Fruit fly (Drosophila melanogaster) whole organism, adult: ENCODE measurements around the gene CG33645.
A peak's percentile ranks its signal among the peaks of the same experiment; 100 is the strongest.

Source experiments
- CG11617 ChIP-seq: fragments of 200-800 bp; sonication (Bioruptor generic); optimal IDR thresholded peaks from 2 replicates; lab custom pipeline; 2017; ENCODE audit warnings: mild to moderate bottlenecking, missing biosample characterization, missing genetic modification reagents, missing genetic modification characterization
- CG12768 ChIP-seq: fragments of 200-800 bp; sonication (Bioruptor generic); optimal IDR thresholded peaks from 2 replicates; lab custom pipeline; 2017; ENCODE audit warnings: missing biosample characterization, missing genetic modification characterization, mild to moderate bottlenecking, moderate library complexity, missing genetic modification reagents
- CG14711 ChIP-seq: fragments of 200-800 bp; sonication (Bioruptor generic); optimal IDR thresholded peaks from 2 replicates; lab custom pipeline; 2018; ENCODE audit warnings: missing biosample characterization, mild to moderate bottlenecking, missing genetic modification characterization, moderate library complexity
- CG1620 ChIP-seq: fragments of 200-800 bp; sonication (Bioruptor generic); optimal IDR thresholded peaks from 2 replicates; lab custom pipeline; 2016; ENCODE audit warnings: missing biosample characterization, missing genetic modification characterization
- CG33017 ChIP-seq: fragments of 200-800 bp; sonication (Bioruptor generic); optimal IDR thresholded peaks from 2 replicates; lab custom pipeline; 2018; ENCODE audit warnings: missing biosample characterization, mild to moderate bottlenecking, missing genetic modification characterization, moderate library complexity
- CG5204 ChIP-seq: fragments of 200-800 bp; sonication (Bioruptor generic); optimal IDR thresholded peaks from 2 replicates; lab custom pipeline; 2016; ENCODE audit warnings: missing biosample characterization, missing genetic modification characterization
- CG7045 ChIP-seq: fragments of 200-800 bp; sonication (Bioruptor generic); optimal IDR thresholded peaks from 2 replicates; lab custom pipeline; 2017; ENCODE audit warnings: missing biosample characterization, mild to moderate bottlenecking, missing genetic modification characterization
- CG7101 ChIP-seq: fragments of 200-800 bp; sonication (Bioruptor generic); optimal IDR thresholded peaks from 2 replicates; lab custom pipeline; 2018; ENCODE audit warnings: missing biosample characterization, mild to moderate bottlenecking, missing genetic modification characterization, moderate library complexity
- Clk ChIP-seq: fragments of 200-800 bp; sonication (Bioruptor generic); optimal IDR thresholded peaks from 2 replicates; lab custom pipeline; 2017; ENCODE audit warnings: missing biosample characterization, missing genetic modification characterization
- Crg-1 ChIP-seq: fragments of 200-800 bp; sonication (Bioruptor generic); optimal IDR thresholded peaks from 2 replicates; lab custom pipeline; 2016; ENCODE audit warnings: missing biosample characterization, missing genetic modification characterization
- Hr96 ChIP-seq: fragments of 200-800 bp; sonication (Bioruptor generic); optimal IDR thresholded peaks from 2 replicates; lab custom pipeline; 2016; ENCODE audit warnings: missing biosample characterization, missing genetic modification characterization
- Mnt ChIP-seq: fragments of 200-800 bp; sonication (Bioruptor generic); optimal IDR thresholded peaks from 2 replicates; lab custom pipeline; 2016; ENCODE audit warnings: missing biosample characterization, mild to moderate bottlenecking, missing genetic modification characterization
- bab1 ChIP-seq: fragments of 200-800 bp; sonication (Bioruptor generic); optimal IDR thresholded peaks from 3 replicates; lab custom pipeline; 2019; ENCODE audit warnings: missing biosample characterization, mild to moderate bottlenecking, missing genetic modification characterization, moderate library complexity
- cic ChIP-seq: fragments of 200-800 bp; sonication (Bioruptor generic); optimal IDR thresholded peaks from 2 replicates; lab custom pipeline; 2017; ENCODE audit warnings: missing biosample characterization, mild to moderate bottlenecking, missing genetic modification characterization, moderate library complexity
- cnc ChIP-seq, 2 experiments: fragments of >200 bp; optimal IDR thresholded peaks; 2 replicates each; lab custom pipeline; 2017
- kay ChIP-seq: fragments of 200-800 bp; sonication (Bioruptor generic); peaks from one replicate; lab custom pipeline; 2016; ENCODE audit warnings: missing biosample characterization, missing genetic modification characterization, borderline replicate concordance
- ovo ChIP-seq: fragments of 200-800 bp; sonication (Bioruptor generic); optimal IDR thresholded peaks from 2 replicates; lab custom pipeline; 2016; ENCODE audit warnings: missing biosample characterization, missing genetic modification characterization
- pad ChIP-seq: fragments of 200-800 bp; sonication (Bioruptor generic); optimal IDR thresholded peaks from 3 replicates; lab custom pipeline; 2017; ENCODE audit warnings: missing biosample characterization, missing genetic modification characterization, mild to moderate bottlenecking, moderate library complexity, missing genetic modification reagents
- tj ChIP-seq: fragments of 200-800 bp; sonication (Bioruptor generic); optimal IDR thresholded peaks from 3 replicates; lab custom pipeline; 2017; ENCODE audit warnings: missing biosample characterization, mild to moderate bottlenecking, missing genetic modification characterization, moderate library complexity
- toe ChIP-seq: fragments of 200-800 bp; sonication (Bioruptor generic); optimal IDR thresholded peaks from 2 replicates; lab custom pipeline; 2016; ENCODE audit warnings: missing biosample characterization, missing genetic modification characterization

Gene CG33645

dm6 chr2L:13541968-13542367 lies 9.3 kb downstream of the CG33645 start, which contains the start of gene CG16853:
CG16853 (plus strand) TSS chr2L:13542268.
- TF ChIP-seq cnc (optimal IDR thresholded peaks at IDR 0.05; lab: Kevin White, UChicago) (no peak), toe (GFP tag; lab: Kevin White, UChicago) (no peak), ovo (no peak), CG5204 (GFP tag; lab: Kevin White, UChicago) (no peak), CG12768 (GFP tag; lab: Kevin White, UChicago) (no peak), Clk (GFP tag; lab: Kevin White, UChicago) (no peak), CG7101 (no peak), Hr96 (GFP tag; lab: Kevin White, UChicago) (no peak), kay (GFP tag; lab: Kevin White, UChicago) (no peak), tj (no peak), CG7045 (GFP tag; lab: Kevin White, UChicago) (no peak), Crg-1 (GFP tag; lab: Kevin White, UChicago) (no peak), Mnt (GFP tag; lab: Kevin White, UChicago) (no peak), CG33017 (tag; lab: Kevin White, UChicago) (no peak), CG1620 (GFP tag; lab: Kevin White, UChicago) (no peak), bab1 (GFP tag; lab: Kevin White, UChicago) (no peak), cic (GFP tag; lab: Kevin White, UChicago) (no peak), CG11617 (GFP tag; lab: Kevin White, UChicago) (no peak), CG14711 (no peak)

dm6 chr2L:13542476-13542875 lies 9.9 kb downstream of the CG33645 start, which contains the start of gene CG9263:
CG9263 (minus strand) TSS chr2L:13542576.
- no peak for TF ChIP-seq Hr96 (GFP tag; lab: Kevin White, UChicago)
- TF ChIP-seq Mnt (GFP tag; lab: Kevin White, UChicago), result no peak
- TF ChIP-seq CG12768 (GFP tag; lab: Kevin White, UChicago), result no peak
- TF ChIP-seq tj, result no peak
- no peak for TF ChIP-seq pad
- TF ChIP-seq cnc (optimal IDR thresholded peaks at IDR 0.05; lab: Kevin White, UChicago), result no peak
- no peak for TF ChIP-seq Clk (GFP tag; lab: Kevin White, UChicago)
- TF ChIP-seq toe (GFP tag; lab: Kevin White, UChicago), result no peak
- no peak for TF ChIP-seq CG14711
- TF ChIP-seq ovo, result no peak
- TF ChIP-seq kay (GFP tag; lab: Kevin White, UChicago), result no peak
- TF ChIP-seq cic (GFP tag; lab: Kevin White, UChicago), result no peak
- TF ChIP-seq CG11617 (GFP tag; lab: Kevin White, UChicago), result no peak
- no peak for TF ChIP-seq CG7045 (GFP tag; lab: Kevin White, UChicago)
- no peak for TF ChIP-seq CG33017 (tag; lab: Kevin White, UChicago)
- no peak for TF ChIP-seq CG7101
- TF ChIP-seq CG1620 (GFP tag; lab: Kevin White, UChicago), result no peak

DNA sequence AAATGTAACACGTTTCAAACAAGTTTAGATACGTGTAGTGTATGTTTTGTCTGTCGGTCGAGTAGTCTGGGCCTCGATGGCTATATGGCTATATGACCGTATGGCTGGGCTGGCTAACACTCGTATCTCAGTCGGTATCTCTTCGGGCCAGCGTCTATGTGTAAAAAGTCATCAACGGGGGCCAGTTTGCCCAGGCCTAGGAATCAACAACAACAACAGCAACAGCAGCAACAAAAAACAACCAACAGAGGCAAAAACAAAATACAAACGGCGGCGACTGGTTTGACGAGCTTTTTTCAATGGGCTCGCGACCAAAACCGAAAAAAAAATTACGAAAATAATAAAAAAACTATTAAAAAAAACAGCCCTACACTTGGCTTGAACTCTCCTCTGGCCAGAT lies 13.1 kb downstream of the CG33645 start:
- TF ChIP-seq CG7101 (no peak), CG14711 (no peak), CG5204 (GFP tag; lab: Kevin White, UChicago) (no peak), Clk (GFP tag; lab: Kevin White, UChicago) (no peak), CG1620 (GFP tag; lab: Kevin White, UChicago) (no peak)

- no peak for TF ChIP-seq CG33017 (tag; lab: Kevin White, UChicago)
- TF ChIP-seq pad, result no peak
- TF ChIP-seq ovo, result no peak
- TF ChIP-seq Hr96 (GFP tag; lab: Kevin White, UChicago), result peak; percentile 58
- TF ChIP-seq CG12768 (GFP tag; lab: Kevin White, UChicago), result no peak
- TF ChIP-seq Clk (GFP tag; lab: Kevin White, UChicago), result peak; percentile 43
- no peak for TF ChIP-seq CG14711
- peak; percentile 51 for TF ChIP-seq CG7045 (GFP tag; lab: Kevin White, UChicago)
- TF ChIP-seq bab1 (GFP tag; lab: Kevin White, UChicago), result no peak
- TF ChIP-seq CG7101, result no peak
- no peak for TF ChIP-seq cnc (optimal IDR thresholded peaks at IDR 0.05; lab: Kevin White, UChicago)
- TF ChIP-seq Crg-1 (GFP tag; lab: Kevin White, UChicago), result no peak
- no peak for TF ChIP-seq tj
- TF ChIP-seq Mnt (GFP tag; lab: Kevin White, UChicago), result no peak
- TF ChIP-seq CG11617 (GFP tag; lab: Kevin White, UChicago), result no peak
- TF ChIP-seq CG5204 (GFP tag; lab: Kevin White, UChicago), result peak; percentile 55
- TF ChIP-seq toe (GFP tag; lab: Kevin White, UChicago), result peak; percentile 61
- TF ChIP-seq CG1620 (GFP tag; lab: Kevin White, UChicago), result no peak
- TF ChIP-seq cic (GFP tag; lab: Kevin White, UChicago), result no peak
- TF ChIP-seq kay (GFP tag; lab: Kevin White, UChicago), result no peak
Observed at dm6 chr2L:13547738-13548726, 15.4 kb downstream of the CG33645 start.
